Worm (Caenorhabditis elegans) whole organism, early embryonic: ENCODE measurements around the gene pah-1.

Experiments used
- B0310.2 ChIP-seq: sonication (generic microtip); optimal IDR thresholded peaks from 2 replicates; lab custom pipeline; 2016; ENCODE audit warnings: mild to moderate bottlenecking, missing genetic modification characterization, missing compliant biosample characterization
- F13C5.2 ChIP-seq: sonication (generic microtip); optimal IDR thresholded peaks from 2 replicates; lab custom pipeline; 2017; ENCODE audit warnings: mild to moderate bottlenecking, missing genetic modification characterization, inconsistent platforms, missing compliant biosample characterization
- aly-1 ChIP-seq: sonication (generic microtip); optimal IDR thresholded peaks from 2 replicates; lab custom pipeline; 2016; ENCODE audit warnings: missing genetic modification characterization, missing compliant biosample characterization
- ama-1 ChIP-seq: fragments of 150-350 bp; optimal IDR thresholded peaks from 2 replicates; lab custom pipeline; 2014
- ceh-13 ChIP-seq: fragments of 200-800 bp; sonication (Bioruptor generic); optimal IDR thresholded peaks from 2 replicates; lab custom pipeline; 2018; ENCODE audit warnings: mild to moderate bottlenecking, missing genetic modification characterization, missing compliant biosample characterization
- flt-1 ChIP-seq: fragments of 200-800 bp; sonication (Bioruptor generic); IDR thresholded peaks from 2 replicates; pipeline ENCODE4 v1.3.6; 2022; ENCODE audit warnings: missing genetic modification characterization, missing compliant biosample characterization
- sea-1 ChIP-seq: fragments of 200-800 bp; sonication (Bioruptor generic); conservative IDR thresholded peaks from 2 replicates; pipeline ENCODE4 v1.3.6; 2022; ENCODE audit warnings: missing genetic modification characterization, missing compliant biosample characterization
- tbx-11 ChIP-seq: fragments of 200-800 bp; sonication (Bioruptor generic); IDR thresholded peaks from 2 replicates; pipeline ENCODE4 v1.3.6; 2022; ENCODE audit warnings: missing genetic modification characterization, missing compliant biosample characterization
- tra-4 ChIP-seq: sonication (generic microtip); optimal IDR thresholded peaks from 2 replicates; lab custom pipeline; 2017; ENCODE audit warnings: missing genetic modification characterization, missing compliant biosample characterization

ce11 chrII:8787376-8787775 lies 20.6 kb upstream of the pah-1 start:
- no peak for TF ChIP-seq aly-1 (tag; lab: Kevin White, UChicago)
- no peak for TF ChIP-seq ceh-13 (GFP tag; lab: Kevin White, UChicago)
- no peak for TF ChIP-seq tbx-11 (GFP tag; lab: Robert Waterston, UW)
- peak; percentile 58 for TF ChIP-seq F13C5.2 (tag; lab: Kevin White, UChicago)
- no peak for TF ChIP-seq ama-1 (lab: Kevin White, UChicago)
- no peak for TF ChIP-seq B0310.2
- TF ChIP-seq sea-1 (GFP tag; lab: Robert Waterston, UW): no peak
- TF ChIP-seq tra-4 (tag; lab: Kevin White, UChicago): no peak
- TF ChIP-seq flt-1: no peak
